Worm (Caenorhabditis elegans) whole organism, early embryonic: ENCODE data around the gene Y113G7A.22.

Source experiments
- B0310.2 ChIP-seq: sonication (generic microtip); optimal IDR thresholded peaks from 2 replicates; lab custom pipeline; 2016; ENCODE audit warnings: mild to moderate bottlenecking, missing genetic modification characterization, missing compliant biosample characterization
- F13C5.2 ChIP-seq: sonication (generic microtip); optimal IDR thresholded peaks from 2 replicates; lab custom pipeline; 2017; ENCODE audit warnings: mild to moderate bottlenecking, missing genetic modification characterization, inconsistent platforms, missing compliant biosample characterization
- aly-1 ChIP-seq: sonication (generic microtip); optimal IDR thresholded peaks from 2 replicates; lab custom pipeline; 2016; ENCODE audit warnings: missing genetic modification characterization, missing compliant biosample characterization
- ceh-13 ChIP-seq: fragments of 200-800 bp; sonication (Bioruptor generic); optimal IDR thresholded peaks from 2 replicates; lab custom pipeline; 2018; ENCODE audit warnings: mild to moderate bottlenecking, missing genetic modification characterization, missing compliant biosample characterization
- ceh-36 ChIP-seq: sonication (generic microtip); optimal IDR thresholded peaks from 2 replicates; lab custom pipeline; 2016; ENCODE audit warnings: missing genetic modification characterization, inconsistent platforms, missing compliant biosample characterization
- ets-7 ChIP-seq: sonication (generic microtip); optimal IDR thresholded peaks from 2 replicates; lab custom pipeline; 2016; ENCODE audit warnings: missing genotype, missing genetic modification characterization, missing compliant biosample characterization
- flt-1 ChIP-seq: fragments of 200-800 bp; sonication (Bioruptor generic); IDR thresholded peaks from 2 replicates; pipeline ENCODE4 v1.3.6; 2022; ENCODE audit warnings: missing genetic modification characterization, missing compliant biosample characterization
- hmbx-1 ChIP-seq: sonication (generic microtip); optimal IDR thresholded peaks from 2 replicates; lab custom pipeline; 2016; ENCODE audit warnings: mild to moderate bottlenecking, missing genetic modification characterization, missing compliant biosample characterization
- hnd-1 ChIP-seq: sonication (generic microtip); optimal IDR thresholded peaks from 2 replicates; lab custom pipeline; 2016; ENCODE audit warnings: missing genetic modification characterization, missing compliant biosample characterization
- pes-1 ChIP-seq: fragments of 200-800 bp; sonication (Bioruptor generic); IDR thresholded peaks from 2 replicates; pipeline ENCODE4 v1.3.6; 2022; ENCODE audit warnings: missing genetic modification reagents, missing genetic modification characterization, missing compliant biosample characterization
- scrt-1 ChIP-seq: fragments of 200-800 bp; sonication (Bioruptor generic); IDR thresholded peaks from 2 replicates; pipeline ENCODE4 v1.3.6; 2022; ENCODE audit warnings: missing genetic modification characterization, missing compliant biosample characterization
- tbx-11 ChIP-seq: fragments of 200-800 bp; sonication (Bioruptor generic); IDR thresholded peaks from 2 replicates; pipeline ENCODE4 v1.3.6; 2022; ENCODE audit warnings: missing genetic modification characterization, missing compliant biosample characterization
- tbx-37 ChIP-seq: fragments of 200-800 bp; sonication (Bioruptor generic); conservative IDR thresholded peaks from 2 replicates; pipeline ENCODE4 v1.3.6; 2022; ENCODE audit warnings: missing genetic modification reagents, missing genetic modification characterization, missing compliant biosample characterization
- tra-4 ChIP-seq: sonication (generic microtip); optimal IDR thresholded peaks from 2 replicates; lab custom pipeline; 2017; ENCODE audit warnings: missing genetic modification characterization, missing compliant biosample characterization

Gene Y113G7A.22

ce11 chrV:20090698-20091313 lies 44.3 kb downstream of the Y113G7A.22 start, which contains the start of the genes dcs-1 and sec-23:
dcs-1 (minus strand) TSS chrV:20090743.
sec-23 (plus strand) TSS chrV:20091263.
- TF ChIP-seq tbx-37 (GFP tag; lab: Robert Waterston, UW) (no peak), tbx-11 (GFP tag; lab: Robert Waterston, UW) (no peak), B0310.2 (tag; lab: Kevin White, UChicago) (no peak), pes-1 (GFP tag; lab: Robert Waterston, UW) (no peak), ceh-36 (tag; lab: Kevin White, UChicago) (no peak), tra-4 (tag; lab: Kevin White, UChicago) (no peak), aly-1 (no peak), ceh-13 (GFP tag; lab: Kevin White, UChicago) (no peak), hmbx-1 (no peak), F13C5.2 (no peak), flt-1 (GFP tag; lab: Robert Waterston, UW) (no peak), hnd-1 (no peak)

DNA sequence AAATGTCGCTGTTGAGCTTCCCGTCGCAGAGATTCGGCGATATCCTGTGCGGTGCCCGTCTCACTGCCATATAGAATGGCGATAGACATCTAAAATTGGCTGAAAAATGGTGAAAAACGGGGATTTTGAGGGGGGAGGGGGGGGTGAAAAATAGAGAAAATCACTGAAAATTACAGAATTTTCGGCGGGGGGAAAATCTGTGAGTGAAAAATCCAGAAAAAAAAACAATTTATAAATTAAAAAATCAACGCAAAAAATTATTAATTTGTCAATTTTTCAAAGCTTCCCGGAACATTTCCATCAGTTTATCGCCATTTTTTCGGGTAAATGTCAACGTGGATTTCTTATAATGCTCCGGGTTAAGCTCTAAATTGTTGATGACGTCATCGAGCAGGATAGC lies 47.5 kb downstream of the Y113G7A.22 start, which contains the start of gene fre-1:
TSS of gene fre-1 (minus strand) at position 101 of the 400 bp plus-strand sequence.
- TF ChIP-seq scrt-1 (GFP tag; lab: Robert Waterston, UW): no peak
- no peak for TF ChIP-seq ceh-36 (tag; lab: Kevin White, UChicago)
- TF ChIP-seq ets-7 (tag; lab: Kevin White, UChicago): no peak
- TF ChIP-seq hmbx-1: no peak
